Worm (Caenorhabditis elegans): Measurements from ENCODE around the gene T13H5.1.

- no peak for TF ChIP-seq ref-1 (GFP tag; conservative IDR thresholded peaks at IDR 0.05)
- no peak for TF ChIP-seq tab-1 (GFP tag; IDR thresholded peaks at IDR 0.05)
- TF ChIP-seq flt-1 (GFP tag; IDR thresholded peaks at IDR 0.05), result no peak
- TF ChIP-seq klf-2 (GFP tag; conservative IDR thresholded peaks at IDR 0.05), result no peak
- TF ChIP-seq T22C8.4 (GFP tag; IDR thresholded peaks at IDR 0.05), result no peak
- no peak for TF ChIP-seq ztf-23 (GFP tag; IDR thresholded peaks at IDR 0.05)
Measured at ce11 chrII:8508956-8509355, at the start of gene T13H5.1.

Measured in whole organism, midembryonic.